Fruit fly (Drosophila melanogaster): ENCODE results near the gene CG8620.

Gene CG8620

dm6 chr3L:7128214-7129008 lies 29.5 kb upstream of the CG8620 start, which contains the start of the genes Acbp4 and Acbp6:
Gene Acbp4 (minus strand): TSS chr3L:7128264.
Gene Acbp6 (plus strand): TSS chr3L:7128903.
- no peak for TF ChIP-seq CG7963 (GFP tag; IDR thresholded peaks at IDR 0.05; ENCODE audit: partially characterized antibody)
- no peak for TF ChIP-seq ac (GFP tag; optimal IDR thresholded peaks at IDR 0.05)
- TF ChIP-seq cg (GFP tag; optimal IDR thresholded peaks at IDR 0.05) = no peak
- TF ChIP-seq CG4424 (GFP tag; optimal IDR thresholded peaks at IDR 0.05) = no peak
- TF ChIP-seq CG11695 (GFP tag; IDR thresholded peaks at IDR 0.05) = 0 out of 3 replicates have a peak, but pooled peaks have one; percentile 10
- no peak for TF ChIP-seq C15 (GFP tag; IDR thresholded peaks at IDR 0.05)
- no peak for TF ChIP-seq odd (GFP tag; optimal IDR thresholded peaks at IDR 0.05)
- no peak for TF ChIP-seq pzg (GFP tag; optimal IDR thresholded peaks at IDR 0.05)
- no peak for TF ChIP-seq Max (GFP tag; optimal IDR thresholded peaks at IDR 0.05)
- TF ChIP-seq cwo (GFP tag; optimal IDR thresholded peaks at IDR 0.05) = peak; percentile 29
- no peak for TF ChIP-seq CG4820 (GFP tag; optimal IDR thresholded peaks at IDR 0.05)
- peak; percentile 66 for TF ChIP-seq mirr (GFP tag; optimal IDR thresholded peaks at IDR 0.05)
- peak; percentile 25 for TF ChIP-seq lab (GFP tag; optimal IDR thresholded peaks at IDR 0.05)
- TF ChIP-seq shn (GFP tag; optimal IDR thresholded peaks at IDR 0.05) = no peak
- TF ChIP-seq Med (GFP tag) = no peak
- peak; percentile 65 for TF ChIP-seq sug (tag; optimal IDR thresholded peaks at IDR 0.05)
- TF ChIP-seq CG9932 (GFP tag; IDR thresholded peaks at IDR 0.05) = no peak
- TF ChIP-seq chinmo (GFP tag; IDR thresholded peaks at IDR 0.05; ENCODE audit: partially characterized antibody) = 0 out of 4 replicates have a peak, but pooled peaks have one; percentile 61
- TF ChIP-seq tio (GFP tag; optimal IDR thresholded peaks at IDR 0.05) = no peak
- no peak for TF ChIP-seq row (GFP tag; IDR thresholded peaks at IDR 0.05)
- peak; percentile 81 for TF ChIP-seq exex (tag; optimal IDR thresholded peaks at IDR 0.05)

- TF ChIP-seq yki (optimal IDR thresholded peaks at IDR 0.05) (no peak), CG12744 (GFP tag; optimal IDR thresholded peaks at IDR 0.05) (no peak)
Observed at dm6 chr3L:7130574-7130973, 27.3 kb upstream of the CG8620 start, which contains the start of gene Acbp3. Gene Acbp3 (plus strand): TSS chr3L:7130874.

- TF ChIP-seq CG15601 (tag; optimal IDR thresholded peaks at IDR 0.05) = peak; percentile 83
- TF ChIP-seq dysf (GFP tag; IDR thresholded peaks at IDR 0.05) = no peak
- TF ChIP-seq BtbVII (GFP tag; optimal IDR thresholded peaks at IDR 0.05) = no peak
- TF ChIP-seq chinmo (GFP tag; IDR thresholded peaks at IDR 0.05; ENCODE audit: partially characterized antibody) = peak; percentile 91
- no peak for TF ChIP-seq eve (GFP tag; optimal IDR thresholded peaks at IDR 0.05)
- TF ChIP-seq sd (tag; optimal IDR thresholded peaks at IDR 0.05) = peak; percentile 67
- TF ChIP-seq run (tag; optimal IDR thresholded peaks at IDR 0.05) = no peak
- peak; percentile 72 for TF ChIP-seq CG34376 (GFP tag; optimal IDR thresholded peaks at IDR 0.05)
- TF ChIP-seq danr (GFP tag; IDR thresholded peaks at IDR 0.05) = no peak
- TF ChIP-seq CG3407 (GFP tag; optimal IDR thresholded peaks at IDR 0.05) = no peak
- peak; percentile 55 for TF ChIP-seq Med (GFP tag)
- peak; percentile 54 for TF ChIP-seq CG12769 (tag; optimal IDR thresholded peaks at IDR 0.05)
- peak; percentile 100 for TF ChIP-seq sug (tag; optimal IDR thresholded peaks at IDR 0.05)
- peak; percentile 30 for TF ChIP-seq Hey (tag; optimal IDR thresholded peaks at IDR 0.05)
- peak in 1 of 2 experiments; percentile 31 for TF ChIP-seq Trl (optimal IDR thresholded peaks at IDR 0.05)
- no peak for TF ChIP-seq Trl (GFP tag; optimal IDR thresholded peaks at IDR 0.05)
- TF ChIP-seq sima (GFP tag; optimal IDR thresholded peaks at IDR 0.05) = no peak
- no peak for TF ChIP-seq Sox100B (GFP tag; optimal IDR thresholded peaks at IDR 0.05)
- peak; percentile 25 for TF ChIP-seq lab (GFP tag; optimal IDR thresholded peaks at IDR 0.05)
- TF ChIP-seq Hand (GFP tag; optimal IDR thresholded peaks at IDR 0.05) = no peak
- TF ChIP-seq dmrt99B (tag; optimal IDR thresholded peaks at IDR 0.05) = no peak
- TF ChIP-seq Hr78 (GFP tag; optimal IDR thresholded peaks at IDR 0.05) = peak in 1 of 2 experiments; percentile 94
- TF ChIP-seq Pdp1 (GFP tag; optimal IDR thresholded peaks at IDR 0.05) = peak in 1 of 2 experiments; percentile 18
- peak; percentile 98 for TF ChIP-seq grn (GFP tag; optimal IDR thresholded peaks at IDR 0.05)
- no peak for TF ChIP-seq CG4404 (GFP tag; IDR thresholded peaks at IDR 0.05)
- peak; percentile 63 for TF ChIP-seq mirr (GFP tag; optimal IDR thresholded peaks at IDR 0.05)
- TF ChIP-seq CG15696 (tag; optimal IDR thresholded peaks at IDR 0.05) = no peak
Observed at dm6 chr3L:7131447-7131983, 26.4 kb upstream of the CG8620 start, which contains the start of gene Acbp2. Gene Acbp2 (plus strand): TSS chr3L:7131863.
